Worm (Caenorhabditis elegans) whole organism, early embryonic: ENCODE data around the gene aco-1.

Experiments
- aly-1 ChIP-seq: sonication (generic microtip); optimal IDR thresholded peaks from 2 replicates; lab custom pipeline; 2016; ENCODE audit warnings: missing genetic modification characterization, missing compliant biosample characterization
- ama-1 ChIP-seq: fragments of 150-350 bp; optimal IDR thresholded peaks from 2 replicates; lab custom pipeline; 2014
- flt-1 ChIP-seq: fragments of 200-800 bp; sonication (Bioruptor generic); IDR thresholded peaks from 2 replicates; pipeline ENCODE4 v1.3.6; 2022; ENCODE audit warnings: missing genetic modification characterization, missing compliant biosample characterization

DNA sequence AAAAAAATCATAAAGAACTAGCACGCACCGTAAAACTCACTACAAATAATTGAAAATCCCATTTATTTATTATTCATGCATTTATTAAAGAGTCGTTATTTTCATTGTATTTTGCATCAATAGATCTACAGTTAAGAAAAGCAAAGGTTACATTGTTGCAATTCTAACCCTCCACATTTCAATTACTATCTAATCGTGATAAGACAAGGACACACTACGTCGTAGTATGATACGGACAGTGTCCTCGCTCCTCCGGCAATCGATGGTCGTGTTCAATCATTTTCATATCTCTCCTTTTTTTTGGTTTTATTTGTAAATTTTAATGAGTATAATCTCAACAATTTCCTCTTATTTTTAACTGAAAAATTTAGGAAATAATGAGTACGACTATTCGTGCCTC is 53.2 kb downstream of the aco-1 start, which contains the start of gene prx-12:
- no peak for TF ChIP-seq ama-1 (lab: Kevin White, UChicago)
- no peak for TF ChIP-seq aly-1 (tag; lab: Kevin White, UChicago)
- no peak for TF ChIP-seq flt-1 (GFP tag; lab: Robert Waterston, UW)
